Worm (Caenorhabditis elegans) whole organism, L4 larva: ENCODE results near the gene C55A6.10.

Source experiments
- D1046.2 ChIP-seq: fragments of 200-800 bp; sonication (Bioruptor generic); IDR thresholded peaks from 2 replicates; pipeline ENCODE4 v1.3.6; 2022; ENCODE audit warnings: missing genetic modification characterization, missing compliant biosample characterization
- F37D6.2 ChIP-seq: sonication (generic microtip); optimal IDR thresholded peaks from 2 replicates; lab custom pipeline; 2016; ENCODE audit warnings: mild to moderate bottlenecking, missing genetic modification characterization, missing compliant biosample characterization
- T20F7.1 ChIP-seq: fragments of 200-800 bp; sonication (Bioruptor generic); optimal IDR thresholded peaks from 2 replicates; lab custom pipeline; 2018; ENCODE audit warnings: mild to moderate bottlenecking, missing genetic modification characterization, missing compliant biosample characterization
- T26A8.4 ChIP-seq: fragments of 200-800 bp; sonication (Bioruptor generic); IDR thresholded peaks from 2 replicates; pipeline ENCODE4 v1.3.6; 2022; ENCODE audit warnings: missing genetic modification characterization, missing compliant biosample characterization
- Y105C5A.15 ChIP-seq: fragments of 200-800 bp; sonication (Bioruptor generic); IDR thresholded peaks from 2 replicates; pipeline ENCODE4 v1.3.6; 2022; ENCODE audit warnings: missing genetic modification characterization, missing compliant biosample characterization
- Y5F2A.4 ChIP-seq: fragments of 200-800 bp; sonication (Bioruptor generic); optimal IDR thresholded peaks from 2 replicates; lab custom pipeline; 2018; ENCODE audit warnings: mild to moderate bottlenecking, missing genetic modification characterization, missing compliant biosample characterization
- ZK337.2 ChIP-seq: fragments of 200-800 bp; sonication (Bioruptor generic); IDR thresholded peaks from 2 replicates; pipeline ENCODE4 v1.3.6; 2022; ENCODE audit warnings: missing genetic modification reagents, missing genetic modification characterization, missing compliant biosample characterization
- aha-1 ChIP-seq: fragments of 150-350 bp; peaks from one replicate; lab custom pipeline; 2014; ENCODE audit warnings: missing biosample characterization, missing genetic modification characterization
- attf-4 ChIP-seq: sonication (generic microtip); optimal IDR thresholded peaks from 3 replicates; lab custom pipeline; 2017; ENCODE audit warnings: missing biosample characterization, missing genetic modification characterization
- ceh-28 ChIP-seq: fragments of 150-350 bp; optimal IDR thresholded peaks from 2 replicates; lab custom pipeline; 2014; ENCODE audit warnings: missing biosample characterization, missing genetic modification reagents, missing genetic modification characterization
- ceh-44 ChIP-seq: fragments of 200-800 bp; sonication (Bioruptor generic); IDR thresholded peaks from 2 replicates; pipeline ENCODE4 v1.3.6; 2022; ENCODE audit warnings: missing genetic modification reagents, missing genetic modification characterization, missing compliant biosample characterization
- ceh-62 ChIP-seq: sonication (generic microtip); optimal IDR thresholded peaks from 2 replicates; lab custom pipeline; 2017; ENCODE audit warnings: missing biosample characterization, missing genetic modification characterization
- ceh-82 ChIP-seq: sonication (generic microtip); optimal IDR thresholded peaks from 2 replicates; lab custom pipeline; 2017; ENCODE audit warnings: missing biosample characterization, missing genetic modification characterization
- ctbp-1 ChIP-seq: fragments of 200-800 bp; sonication (Bioruptor generic); IDR thresholded peaks from 2 replicates; pipeline ENCODE4 v1.3.6; 2022; ENCODE audit warnings: missing genetic modification reagents, missing genetic modification characterization, missing compliant biosample characterization
- daf-16 ChIP-seq, 3 experiments: sonication (generic microtip); optimal IDR thresholded peaks; 2 replicates each; lab custom pipeline; 2016 to 2017; ENCODE audit warnings: missing genetic modification characterization in 3 of 3, missing genetic modification reagents in 3 of 3, mild to moderate bottlenecking in 2 of 3, missing compliant biosample characterization in 2 of 3, missing biosample characterization in 1 of 3, moderate library complexity in 1 of 3
- dmd-8 ChIP-seq: fragments of 200-800 bp; sonication (Bioruptor generic); IDR thresholded peaks from 2 replicates; pipeline ENCODE4 v1.3.6; 2022; ENCODE audit warnings: missing genetic modification characterization, missing compliant biosample characterization
- dpl-1 ChIP-seq: fragments of 150-350 bp; optimal IDR thresholded peaks from 2 replicates; lab custom pipeline; 2014; ENCODE audit warnings: missing biosample characterization, missing genetic modification reagents, missing genetic modification characterization
- duxl-1 ChIP-seq: sonication (generic microtip); optimal IDR thresholded peaks from 2 replicates; lab custom pipeline; 2016; ENCODE audit warnings: mild to moderate bottlenecking, missing genetic modification characterization, moderate library complexity, missing compliant biosample characterization; ENCODE audit not compliant: poor library complexity
- dve-1 ChIP-seq: sonication (generic microtip); optimal IDR thresholded peaks from 2 replicates; lab custom pipeline; 2017; ENCODE audit warnings: antibody characterized with exemption, mild to moderate bottlenecking, missing genetic modification characterization, missing compliant biosample characterization; ENCODE audit not compliant: insufficient read depth
- egl-27 ChIP-seq: sonication (generic microtip); optimal IDR thresholded peaks from 3 replicates; lab custom pipeline; 2017; ENCODE audit warnings: missing biosample characterization, missing genetic modification reagents, missing genetic modification characterization
- fkh-10 ChIP-seq: fragments of 150-350 bp; optimal IDR thresholded peaks from 2 replicates; lab custom pipeline; 2014; ENCODE audit warnings: missing biosample characterization, missing genetic modification reagents, missing genetic modification characterization
- hmg-1.1 ChIP-seq: fragments of 200-800 bp; sonication (Bioruptor generic); IDR thresholded peaks from 2 replicates; pipeline ENCODE4 v1.3.6; 2022; ENCODE audit warnings: missing genetic modification reagents, missing genetic modification characterization, missing compliant biosample characterization
- jun-1 ChIP-seq: fragments of 150-350 bp; optimal IDR thresholded peaks from 2 replicates; lab custom pipeline; 2014; ENCODE audit warnings: missing biosample characterization, missing genetic modification reagents, missing genetic modification characterization
- lin-13 ChIP-seq: fragments of 150-350 bp; optimal IDR thresholded peaks from 2 replicates; lab custom pipeline; 2014; ENCODE audit warnings: missing biosample characterization, missing genetic modification reagents, missing genetic modification characterization
- madf-5 ChIP-seq, 2 experiments: fragments of 200-800 bp; sonication (Bioruptor generic); IDR thresholded peaks; 2 replicates each; pipeline ENCODE4 v1.3.6; 2022; ENCODE audit warnings: missing compliant biosample characterization in 2 of 2, missing genetic modification characterization in 2 of 2
- mes-2 ChIP-seq: sonication (generic microtip); optimal IDR thresholded peaks from 2 replicates; lab custom pipeline; 2016; ENCODE audit warnings: missing genotype, mild to moderate bottlenecking, missing genetic modification characterization, missing compliant biosample characterization; ENCODE audit not compliant: poor library complexity, severe bottlenecking
- mxl-2 ChIP-seq: fragments of 200-800 bp; sonication (Bioruptor generic); conservative IDR thresholded peaks from 2 replicates; pipeline ENCODE4 v1.3.6; 2022; ENCODE audit warnings: missing genetic modification reagents, missing genetic modification characterization, missing compliant biosample characterization
- mxl-3 ChIP-seq: fragments of 200-800 bp; sonication (Bioruptor generic); optimal IDR thresholded peaks from 2 replicates; lab custom pipeline; 2018; ENCODE audit warnings: mild to moderate bottlenecking, missing genetic modification characterization, missing compliant biosample characterization
- nhr-237 ChIP-seq: sonication (generic microtip); optimal IDR thresholded peaks from 2 replicates; lab custom pipeline; 2017; ENCODE audit warnings: missing biosample characterization, missing genetic modification characterization
- nhr-41 ChIP-seq: fragments of 200-800 bp; sonication (Bioruptor generic); IDR thresholded peaks from 2 replicates; pipeline ENCODE4 v1.3.6; 2022; ENCODE audit warnings: missing genetic modification reagents, missing genetic modification characterization, missing compliant biosample characterization
- nhr-77 ChIP-seq: fragments of 150-350 bp; optimal IDR thresholded peaks from 2 replicates; lab custom pipeline; 2014; ENCODE audit warnings: missing biosample characterization, missing genetic modification characterization
- pha-4 ChIP-seq, 2 experiments: fragments of 150-350 bp in 1 of 2; fragments of 200-800 bp in 1 of 2; sonication (Bioruptor generic) in 1 of 2; IDR thresholded peaks in 1 of 2; optimal IDR thresholded peaks in 1 of 2; 2 replicates each; pipeline versions ENCODE4 v1.3.6 to Lab custom; 2014 to 2022; ENCODE audit warnings: missing genetic modification characterization in 2 of 2, missing genetic modification reagents in 2 of 2, missing biosample characterization in 1 of 2, missing compliant biosample characterization in 1 of 2
- php-3 ChIP-seq: fragments of 200-800 bp; sonication (Bioruptor generic); IDR thresholded peaks from 2 replicates; pipeline ENCODE4 v1.3.6; 2022; ENCODE audit warnings: missing genetic modification reagents, missing genetic modification characterization, missing compliant biosample characterization
- saeg-2 ChIP-seq: fragments of 200-800 bp; sonication (Bioruptor generic); IDR thresholded peaks from 2 replicates; pipeline ENCODE4 v1.3.6; 2022; ENCODE audit warnings: missing genetic modification reagents, missing genetic modification characterization, missing compliant biosample characterization
- set-16 ChIP-seq: fragments of 200-800 bp; sonication (Bioruptor generic); IDR thresholded peaks from 2 replicates; pipeline ENCODE4 v1.3.6; 2022; ENCODE audit warnings: missing genetic modification reagents, missing genetic modification characterization, missing compliant biosample characterization
- skn-1 ChIP-seq: fragments of 150-350 bp; optimal IDR thresholded peaks from 2 replicates; lab custom pipeline; 2014; ENCODE audit warnings: missing biosample characterization, missing genetic modification characterization
- snpc-4 ChIP-seq: fragments of 150-350 bp; optimal IDR thresholded peaks from 2 replicates; lab custom pipeline; 2014; ENCODE audit warnings: missing biosample characterization, missing genetic modification characterization
- tra-1 ChIP-seq: fragments of 200-800 bp; sonication (Bioruptor generic); IDR thresholded peaks from 2 replicates; pipeline ENCODE4 v1.3.6; 2022; ENCODE audit warnings: missing genetic modification reagents, missing genetic modification characterization, missing compliant biosample characterization
- unc-62 ChIP-seq, 3 experiments: fragments of 150-350 bp in 1 of 3; sonication (generic microtip); optimal IDR thresholded peaks in 2 of 3; peaks in 1 of 3; 1 replicate in 1 of 3; 2 replicates in 2 of 3; lab custom pipeline; 2014 to 2017; ENCODE audit warnings: missing biosample characterization in 3 of 3, missing genetic modification characterization in 3 of 3, missing genetic modification reagents in 3 of 3, missing genotype in 1 of 3
- vab-7 ChIP-seq: fragments of 200-800 bp; sonication (Bioruptor generic); IDR thresholded peaks from 2 replicates; pipeline ENCODE4 v1.3.6; 2022; ENCODE audit warnings: missing genetic modification reagents, missing genetic modification characterization, missing compliant biosample characterization
- zfp-3 ChIP-seq: fragments of 200-800 bp; sonication (Bioruptor generic); conservative IDR thresholded peaks from 2 replicates; pipeline ENCODE4 v1.3.6; 2022; ENCODE audit warnings: missing genetic modification reagents, missing genetic modification characterization, missing compliant biosample characterization
- zip-11 ChIP-seq: fragments of 200-800 bp; sonication (Bioruptor generic); IDR thresholded peaks from 2 replicates; pipeline ENCODE4 v1.3.6; 2022; ENCODE audit warnings: missing genetic modification characterization, missing compliant biosample characterization
- zip-2 ChIP-seq: fragments of 150-350 bp; optimal IDR thresholded peaks from 2 replicates; lab custom pipeline; 2014; ENCODE audit warnings: missing biosample characterization, missing genetic modification characterization

The C55A6.10 gene

DNA sequence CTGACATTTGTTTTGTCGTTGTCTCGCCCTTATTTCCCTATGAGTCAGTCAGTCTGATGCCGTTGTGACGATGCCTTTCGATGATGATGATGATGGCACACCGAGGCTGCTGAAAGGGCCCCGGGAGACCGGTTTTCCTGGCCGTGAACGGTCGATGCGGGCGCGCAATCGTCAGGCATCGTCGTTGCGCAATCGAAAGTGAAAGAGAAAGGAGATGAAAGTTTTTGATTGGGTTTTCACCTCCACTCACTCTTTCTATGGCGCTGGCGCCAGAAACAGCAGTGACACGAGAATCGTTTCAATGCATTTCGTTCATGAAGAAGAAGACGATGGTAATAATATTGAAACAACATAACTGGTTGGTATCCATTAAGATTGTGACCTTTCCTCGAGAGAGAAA is 27.8 kb downstream of the C55A6.10 start (continued):
- TF ChIP-seq fkh-10 = no peak
- peak; percentile 70 for TF ChIP-seq set-16
- TF ChIP-seq dve-1 (tag; lab: Kevin White, UChicago) = no peak
- no peak for TF ChIP-seq nhr-77 (tag; lab: Kevin White, UChicago)
- peak; percentile 33 for TF ChIP-seq mes-2 (tag; lab: Kevin White, UChicago)
- TF ChIP-seq T26A8.4 (GFP tag; lab: Robert Waterston, UW) = 0 out of 2 replicates have a peak, but pooled peaks have one; percentile 33
- no peak for TF ChIP-seq jun-1 (tag; lab: Kevin White, UChicago)
- no peak for TF ChIP-seq tra-1 (GFP tag; lab: Robert Waterston, UW)
- no peak for TF ChIP-seq php-3 (GFP tag; lab: Robert Waterston, UW)
- TF ChIP-seq mxl-2 = no peak
- no peak for TF ChIP-seq snpc-4 (tag; lab: Kevin White, UChicago)
- peak; percentile 34; the same call in 1 of the 2 replicates for TF ChIP-seq hmg-1.1 (GFP tag; lab: Robert Waterston, UW)
- no peak for TF ChIP-seq attf-4 (tag; lab: Kevin White, UChicago)
- no peak for TF ChIP-seq ceh-44 (GFP tag; lab: Robert Waterston, UW)
- TF ChIP-seq lin-13 (GFP tag; lab: Kevin White, UChicago) = no peak
- TF ChIP-seq, all 104 proteins: peak for 23

DNA sequence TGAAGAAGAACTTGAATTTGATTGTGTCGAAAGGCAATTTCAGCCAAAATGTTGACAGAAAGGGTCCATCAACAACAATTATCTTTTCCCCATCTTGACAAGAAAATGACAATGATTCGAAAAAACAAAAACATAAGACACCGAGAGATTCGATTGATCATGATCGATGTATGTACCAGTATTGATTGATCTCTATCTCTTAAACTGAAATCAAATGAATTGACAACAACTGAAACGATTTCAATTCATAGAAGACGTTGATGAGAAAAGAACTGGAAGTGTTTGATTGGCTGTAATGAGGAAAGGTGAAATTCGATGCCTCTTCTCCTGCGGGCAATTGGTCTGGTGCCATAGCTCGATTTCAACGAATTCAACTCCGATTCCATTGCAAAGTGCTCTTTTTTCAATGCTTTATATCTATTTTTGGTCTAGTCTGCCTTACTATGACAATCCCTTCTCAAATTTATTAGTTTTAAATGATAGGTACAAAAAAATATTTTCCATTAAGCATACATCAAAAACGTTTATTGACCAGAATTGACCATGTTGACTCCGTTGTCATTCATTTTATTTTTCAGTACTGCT is 28.3 kb downstream of the C55A6.10 start:
- TF ChIP-seq skn-1 (no peak), unc-62 (GFP tag; optimal IDR thresholded peaks at IDR 0.05 in 1 of 2; lab: Kevin White, UChicago) (peak in 1 of 2 experiments; percentile 93), unc-62 (tag; optimal IDR thresholded peaks at IDR 0.05; lab: Kevin White, UChicago) (no peak), dmd-8 (GFP tag; lab: Robert Waterston, UW) (no peak), nhr-237 (tag; lab: Kevin White, UChicago) (no peak), daf-16 (GFP tag; optimal IDR thresholded peaks at IDR 0.05; lab: Kevin White, UChicago) (peak in 1 of 2 experiments; percentile 29), daf-16 (tag; optimal IDR thresholded peaks at IDR 0.05; lab: Kevin White, UChicago) (no peak), D1046.2 (GFP tag; lab: Robert Waterston, UW) (0 out of 2 replicates have a peak, but pooled peaks have one; percentile 51), F37D6.2 (no peak), aha-1 (tag; lab: Kevin White, UChicago) (peak; percentile 93), dve-1 (tag; lab: Kevin White, UChicago) (no peak), zfp-3 (GFP tag; lab: Robert Waterston, UW) (no peak), ceh-28 (no peak), pha-4 (GFP tag; IDR thresholded peaks at IDR 0.05; lab: Robert Waterston, UW) (0 out of 2 replicates have a peak, but pooled peaks have one; percentile 39), pha-4 (tag; optimal IDR thresholded peaks at IDR 0.05; lab: Kevin White, UChicago) (no peak), ZK337.2 (GFP tag; lab: Robert Waterston, UW) (no peak), Y105C5A.15 (GFP tag; lab: Robert Waterston, UW) (no peak)

DNA sequence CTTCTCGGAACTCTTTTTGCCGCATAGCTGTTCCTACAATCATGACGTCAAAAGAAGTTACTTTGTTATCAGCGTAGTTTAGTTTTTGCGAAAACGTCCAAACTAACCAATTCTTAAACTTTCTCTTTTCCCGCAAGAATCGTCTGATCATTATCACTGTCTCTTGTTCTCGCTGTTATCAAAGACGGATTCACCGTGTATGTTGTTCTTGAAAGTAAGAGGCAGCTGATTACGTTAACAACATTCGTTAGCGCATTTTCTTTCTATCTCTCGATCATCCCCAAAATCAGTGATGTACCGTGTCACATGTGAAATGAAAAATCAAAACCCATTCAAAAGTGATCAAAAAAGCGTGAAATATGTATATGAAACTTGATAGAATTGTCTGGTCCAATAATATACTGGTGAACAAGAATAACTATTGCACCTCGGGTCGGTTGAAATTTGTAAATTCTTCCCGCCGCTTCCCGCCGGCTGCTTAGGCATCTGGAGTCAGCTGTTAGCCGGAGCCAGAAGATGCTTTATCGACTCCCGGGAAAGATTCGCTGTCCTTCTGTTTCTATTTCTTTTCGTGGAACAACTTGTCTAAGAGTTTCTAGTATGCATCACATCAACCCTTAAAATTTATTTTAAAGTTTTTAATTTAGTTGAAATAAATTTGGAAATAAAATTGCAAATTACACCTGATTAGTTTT is 29.5 kb downstream of the C55A6.10 start:
- TF ChIP-seq T20F7.1 (peak; percentile 12), lin-13 (GFP tag; lab: Kevin White, UChicago) (no peak), zip-2 (no peak), D1046.2 (GFP tag; lab: Robert Waterston, UW) (no peak), nhr-77 (tag; lab: Kevin White, UChicago) (peak; percentile 84), tra-1 (GFP tag; lab: Robert Waterston, UW) (no peak), duxl-1 (tag; lab: Kevin White, UChicago) (no peak), ceh-62 (tag; lab: Kevin White, UChicago) (no peak), hmg-1.1 (GFP tag; lab: Robert Waterston, UW) (no peak), madf-5 (GFP tag; IDR thresholded peaks at IDR 0.05; lab: Robert Waterston, UW) (no peak), dpl-1 (GFP tag; lab: Kevin White, UChicago) (no peak), saeg-2 (no peak), ceh-28 (no peak), zip-11 (GFP tag; lab: Robert Waterston, UW) (no peak), egl-27 (tag; lab: Kevin White, UChicago) (no peak), zfp-3 (GFP tag; lab: Robert Waterston, UW) (0 out of 2 replicates have a peak, but pooled peaks have one; percentile 25), ctbp-1 (GFP tag; lab: Robert Waterston, UW) (no peak), mxl-3 (GFP tag; lab: Kevin White, UChicago) (peak; percentile 50), Y5F2A.4 (GFP tag; lab: Kevin White, UChicago) (no peak), jun-1 (tag; lab: Kevin White, UChicago) (no peak), php-3 (GFP tag; lab: Robert Waterston, UW) (0 out of 2 replicates have a peak, but pooled peaks have one; percentile 28), ceh-82 (tag; lab: Kevin White, UChicago) (no peak), nhr-41 (GFP tag; lab: Robert Waterston, UW) (no peak), vab-7 (GFP tag; lab: Robert Waterston, UW) (no peak)
